Fruit fly (Drosophila melanogaster) whole organism, embryonic: ENCODE results near the gene CG2964.
A peak's percentile ranks its signal among the peaks of the same experiment; 100 is the strongest.

Source experiments
- Ada2b ChIP-seq: fragments of 200-800 bp; sonication (Bioruptor generic); IDR thresholded peaks from 2 replicates; pipeline ENCODE4 v1.3.6; 2022; ENCODE audit warnings: missing biosample characterization, missing genetic modification characterization
- Bdp1 ChIP-seq: fragments of 200-800 bp; sonication (Bioruptor generic); optimal IDR thresholded peaks from 3 replicates; lab custom pipeline; 2016; ENCODE audit warnings: missing biosample characterization, missing genetic modification characterization
- BtbVII ChIP-seq: fragments of 200-800 bp; sonication (Bioruptor generic); optimal IDR thresholded peaks from 3 replicates; lab custom pipeline; 2017; ENCODE audit warnings: missing biosample characterization, mild to moderate bottlenecking, missing genetic modification characterization
- C15 ChIP-seq: fragments of 200-800 bp; sonication (Bioruptor generic); IDR thresholded peaks from 3 replicates; pipeline ENCODE4 v1.3.6; 2022; ENCODE audit warnings: missing biosample characterization, missing genetic modification characterization
- CG1024 ChIP-seq: fragments of 200-800 bp; sonication (Bioruptor generic); IDR thresholded peaks from 2 replicates; pipeline ENCODE4 v1.3.6; 2022; ENCODE audit warnings: missing biosample characterization, missing genetic modification characterization
- CG10274 ChIP-seq: fragments of 200-800 bp; sonication (Bioruptor generic); optimal IDR thresholded peaks from 3 replicates; lab custom pipeline; 2017; ENCODE audit warnings: missing biosample characterization, mild to moderate bottlenecking, missing genetic modification characterization
- CG11085 ChIP-seq: fragments of 200-800 bp; sonication (Bioruptor generic); IDR thresholded peaks from 2 replicates; pipeline ENCODE4 v1.3.6; 2022; ENCODE audit warnings: missing biosample characterization, missing genetic modification characterization
- CG11398 ChIP-seq: fragments of 200-800 bp; sonication (Bioruptor generic); optimal IDR thresholded peaks from 2 replicates; lab custom pipeline; 2016; ENCODE audit warnings: missing biosample characterization, missing genetic modification characterization
- CG11504 ChIP-seq: fragments of 200-800 bp; sonication (Bioruptor generic); optimal IDR thresholded peaks from 3 replicates; lab custom pipeline; 2019; ENCODE audit warnings: missing biosample characterization, mild to moderate bottlenecking, missing genetic modification characterization, moderate library complexity
- CG11695 ChIP-seq: fragments of 200-800 bp; sonication (Bioruptor generic); IDR thresholded peaks from 3 replicates; pipeline ENCODE4 v1.3.6; 2022; ENCODE audit warnings: missing biosample characterization, missing genetic modification characterization
- CG12299 ChIP-seq: fragments of 200-800 bp; sonication (Bioruptor generic); optimal IDR thresholded peaks from 2 replicates; lab custom pipeline; 2018; ENCODE audit warnings: missing biosample characterization, mild to moderate bottlenecking, missing genetic modification characterization
- CG13424 ChIP-seq: fragments of 200-800 bp; sonication (Bioruptor generic); optimal IDR thresholded peaks from 2 replicates; lab custom pipeline; 2019; ENCODE audit warnings: missing biosample characterization, mild to moderate bottlenecking, missing genetic modification characterization, moderate library complexity
- CG18476 ChIP-seq: fragments of 200-800 bp; sonication (Bioruptor generic); optimal IDR thresholded peaks from 2 replicates; lab custom pipeline; 2016; ENCODE audit warnings: missing biosample characterization, mild to moderate bottlenecking, missing genetic modification characterization
- CG2889 ChIP-seq: fragments of 200-800 bp; sonication (Bioruptor generic); IDR thresholded peaks from 3 replicates; pipeline ENCODE4 v1.3.6; 2022; ENCODE audit warnings: missing biosample characterization, missing genetic modification characterization
- CG31224 ChIP-seq: fragments of 200-800 bp; sonication (Bioruptor generic); IDR thresholded peaks from 2 replicates; pipeline ENCODE4 v1.3.6; 2022; ENCODE audit warnings: missing biosample characterization, missing genetic modification characterization
- CG3726 ChIP-seq: fragments of 200-800 bp; sonication (Bioruptor generic); IDR thresholded peaks from 3 replicates; pipeline ENCODE4, ENCODE4 v1.3.6; 2022; ENCODE audit warnings: missing biosample characterization, missing genetic modification characterization
- CG4854 ChIP-seq: fragments of 200-800 bp; sonication (Bioruptor generic); optimal IDR thresholded peaks from 2 replicates; lab custom pipeline; 2016; ENCODE audit warnings: missing biosample characterization, missing genetic modification characterization, inconsistent platforms
- CG5245 ChIP-seq: fragments of 200-800 bp; sonication (Bioruptor generic); optimal IDR thresholded peaks from 3 replicates; lab custom pipeline; 2016; ENCODE audit warnings: missing biosample characterization, missing genetic modification characterization
- CG7357 ChIP-seq: fragments of 200-800 bp; sonication (Bioruptor generic); IDR thresholded peaks from 3 replicates; pipeline ENCODE4 v1.3.6; 2022; ENCODE audit warnings: missing biosample characterization, missing genetic modification characterization
- CG7839 ChIP-seq: fragments of 200-800 bp; sonication (Bioruptor generic); optimal IDR thresholded peaks from 3 replicates; lab custom pipeline; 2018; ENCODE audit warnings: missing biosample characterization, mild to moderate bottlenecking, missing genetic modification characterization, moderate library complexity
- CG8359 ChIP-seq: fragments of 200-800 bp; sonication (Bioruptor generic); optimal IDR thresholded peaks from 2 replicates; lab custom pipeline; 2017; ENCODE audit warnings: missing biosample characterization, mild to moderate bottlenecking, missing genetic modification characterization, borderline replicate concordance
- CG9215 ChIP-seq: fragments of 200-800 bp; sonication (Bioruptor generic); IDR thresholded peaks from 2 replicates; pipeline ENCODE4 v1.3.6; 2022; ENCODE audit warnings: missing biosample characterization, missing genetic modification characterization
- CG9817 ChIP-seq: fragments of 200-800 bp; sonication (Bioruptor generic); optimal IDR thresholded peaks from 2 replicates; lab custom pipeline; 2018; ENCODE audit warnings: missing biosample characterization, mild to moderate bottlenecking, missing genetic modification characterization, moderate library complexity
- CoRest ChIP-seq: fragments of 200-800 bp; sonication (Bioruptor generic); optimal IDR thresholded peaks from 3 replicates; lab custom pipeline; 2018; ENCODE audit warnings: missing biosample characterization, mild to moderate bottlenecking, missing genetic modification characterization, moderate library complexity
- Dbx ChIP-seq: fragments of 200-800 bp; sonication (Bioruptor generic); IDR thresholded peaks from 3 replicates; pipeline ENCODE4 v1.3.6; 2022; ENCODE audit warnings: missing biosample characterization, missing genetic modification characterization
- HLH3B ChIP-seq: fragments of 200-800 bp; sonication (Bioruptor generic); IDR thresholded peaks from 2 replicates; pipeline ENCODE4 v1.3.6; 2022; ENCODE audit warnings: missing biosample characterization, missing genetic modification characterization
- Hey ChIP-seq: fragments of 200-800 bp; sonication (Bioruptor generic); optimal IDR thresholded peaks from 3 replicates; lab custom pipeline; 2018; ENCODE audit warnings: missing biosample characterization, mild to moderate bottlenecking, missing genetic modification characterization
- Hmx ChIP-seq: fragments of 200-800 bp; sonication (Bioruptor generic); optimal IDR thresholded peaks from 2 replicates; lab custom pipeline; 2016; ENCODE audit warnings: missing biosample characterization, missing genetic modification characterization
- Hsf ChIP-seq: fragments of 200-800 bp; sonication (Bioruptor generic); optimal IDR thresholded peaks from 3 replicates; lab custom pipeline; 2016; ENCODE audit warnings: missing biosample characterization, missing genetic modification characterization
- Mad ChIP-seq: fragments of 200-800 bp; sonication (Bioruptor generic); optimal IDR thresholded peaks from 2 replicates; lab custom pipeline; 2016; ENCODE audit warnings: missing biosample characterization, missing genetic modification characterization
- Nf-YA ChIP-seq: fragments of 200-800 bp; sonication (Bioruptor generic); IDR thresholded peaks from 2 replicates; pipeline ENCODE4 v1.3.6; 2022; ENCODE audit warnings: missing biosample characterization, missing genetic modification characterization
- NfI ChIP-seq: fragments of 200-800 bp; sonication (Bioruptor generic); optimal IDR thresholded peaks from 3 replicates; lab custom pipeline; 2018; ENCODE audit warnings: missing biosample characterization, mild to moderate bottlenecking, missing genetic modification characterization, moderate library complexity
- Pdp1 ChIP-seq, 2 experiments: fragments of 200-800 bp; sonication (Bioruptor generic); optimal IDR thresholded peaks; 3 replicates each; lab custom pipeline; 2016; ENCODE audit warnings: missing biosample characterization in 2 of 2, missing genetic modification characterization in 2 of 2, mild to moderate bottlenecking in 1 of 2, moderate library complexity in 1 of 2
- abd-A ChIP-seq: fragments of 200-800 bp; sonication (Bioruptor generic); optimal IDR thresholded peaks from 3 replicates; lab custom pipeline; 2019; ENCODE audit warnings: missing biosample characterization, mild to moderate bottlenecking, missing genetic modification characterization, moderate library complexity
- bigmax ChIP-seq: fragments of 200-800 bp; sonication (Bioruptor generic); optimal IDR thresholded peaks from 2 replicates; lab custom pipeline; 2018; ENCODE audit warnings: missing biosample characterization, mild to moderate bottlenecking, missing genetic modification characterization
- cad ChIP-seq: fragments of >200 bp; optimal IDR thresholded peaks from 2 replicates; lab custom pipeline; 2017; ENCODE audit warnings: missing biosample characterization, missing genetic modification characterization
- caup ChIP-seq: fragments of 200-800 bp; sonication (Bioruptor generic); optimal IDR thresholded peaks from 3 replicates; lab custom pipeline; 2017; ENCODE audit warnings: missing biosample characterization, mild to moderate bottlenecking, missing genetic modification characterization, moderate library complexity; ENCODE audit not compliant: severe bottlenecking
- cwo ChIP-seq: fragments of 200-800 bp; sonication (Bioruptor generic); optimal IDR thresholded peaks from 3 replicates; lab custom pipeline; 2017; ENCODE audit warnings: missing biosample characterization, missing genetic modification characterization, mild to moderate bottlenecking, moderate library complexity, missing genetic modification reagents
- da ChIP-seq: fragments of 200-800 bp; sonication (Bioruptor generic); optimal IDR thresholded peaks from 2 replicates; lab custom pipeline; 2016; ENCODE audit warnings: missing biosample characterization, missing genetic modification characterization
- disco-r ChIP-seq: fragments of 200-800 bp; sonication (Bioruptor generic); optimal IDR thresholded peaks from 2 replicates; lab custom pipeline; 2016; ENCODE audit warnings: missing biosample characterization, missing genetic modification characterization
- dmrt11E ChIP-seq: fragments of 200-800 bp; sonication (Bioruptor generic); optimal IDR thresholded peaks from 3 replicates; lab custom pipeline; 2018; ENCODE audit warnings: missing biosample characterization, mild to moderate bottlenecking, missing genetic modification characterization, moderate library complexity
- fru ChIP-seq: fragments of >200 bp; optimal IDR thresholded peaks from 2 replicates; lab custom pipeline; 2017
- grau ChIP-seq: fragments of 200-800 bp; optimal IDR thresholded peaks from 3 replicates; lab custom pipeline; 2019; ENCODE audit warnings: missing biosample characterization, mild to moderate bottlenecking, missing genetic modification characterization, moderate library complexity
- onecut ChIP-seq: fragments of 200-800 bp; sonication (Bioruptor generic); IDR thresholded peaks from 2 replicates; pipeline ENCODE4 v1.3.6; 2022; ENCODE audit warnings: missing biosample characterization, missing genetic modification characterization
- pfk ChIP-seq: fragments of 200-800 bp; sonication (Bioruptor generic); optimal IDR thresholded peaks from 2 replicates; lab custom pipeline; 2018; ENCODE audit warnings: missing biosample characterization, mild to moderate bottlenecking, missing genetic modification characterization, moderate library complexity
- pros ChIP-seq: fragments of 200-800 bp; sonication (Bioruptor generic); optimal IDR thresholded peaks from 3 replicates; lab custom pipeline; 2019; ENCODE audit warnings: missing biosample characterization, mild to moderate bottlenecking, missing genetic modification characterization, moderate library complexity
- shn ChIP-seq: fragments of 200-800 bp; sonication (Bioruptor generic); optimal IDR thresholded peaks from 3 replicates; lab custom pipeline; 2016; ENCODE audit warnings: missing biosample characterization, missing genetic modification characterization
- sna ChIP-seq: fragments of 200-800 bp; sonication (Bioruptor generic); IDR thresholded peaks from 2 replicates; pipeline ENCODE4 v1.3.6; 2022; ENCODE audit warnings: missing biosample characterization, missing genetic modification characterization; ENCODE audit not compliant: partially characterized antibody
- sob ChIP-seq: fragments of 200-800 bp; sonication (Bioruptor generic); IDR thresholded peaks from 2 replicates; pipeline ENCODE4 v1.3.6; 2022; ENCODE audit warnings: missing biosample characterization, missing genetic modification characterization
- trem ChIP-seq: fragments of 200-800 bp; optimal IDR thresholded peaks from 3 replicates; lab custom pipeline; 2019; ENCODE audit warnings: missing biosample characterization, mild to moderate bottlenecking, missing genetic modification characterization, moderate library complexity
- ttk ChIP-seq: fragments of 200-800 bp; sonication (Bioruptor generic); IDR thresholded peaks from 2 replicates; pipeline ENCODE4 v2.1.2; 2022; ENCODE audit warnings: missing biosample characterization, missing genetic modification characterization

CG2964 gene

DNA sequence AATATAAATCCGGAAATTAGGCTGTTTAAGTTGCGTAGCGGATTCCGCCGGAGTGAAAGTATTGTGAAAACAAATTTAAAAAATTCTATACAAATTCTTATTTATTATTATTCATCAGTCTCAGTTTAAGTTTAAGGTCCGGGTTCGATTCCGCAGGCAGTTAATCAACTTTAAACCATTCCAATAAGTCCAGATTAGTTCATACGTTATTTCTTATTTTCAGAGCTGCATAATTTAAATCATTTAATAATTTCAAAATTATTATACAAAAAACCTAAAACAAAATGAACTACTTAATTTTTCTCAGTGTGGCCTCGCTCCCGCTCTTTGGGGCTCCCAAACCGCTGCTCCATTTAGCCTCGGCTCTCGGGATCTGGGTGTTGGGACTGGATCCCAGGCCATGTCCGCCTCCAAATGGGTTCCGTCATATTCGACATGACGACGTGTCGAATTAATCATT, 18.1 kb downstream of the CG2964 start (continued):
- TF ChIP-seq sna: no peak
- peak; percentile 74 for TF ChIP-seq HLH3B (GFP tag; lab: Robert Waterston, UW)
- TF ChIP-seq grau (tag; lab: Kevin White, UChicago): peak; percentile 91
- TF ChIP-seq pfk (GFP tag; lab: Kevin White, UChicago): no peak
- peak; percentile 41; the same call in 1 of the 2 replicates for TF ChIP-seq CG11085
- peak; percentile 88 for TF ChIP-seq CG11695 (GFP tag; lab: Robert Waterston, UW)
- TF ChIP-seq CG1024 (GFP tag; lab: Robert Waterston, UW): no peak
- no peak for TF ChIP-seq da
- peak; percentile 6 for TF ChIP-seq pros (GFP tag; lab: Kevin White, UChicago)
- peak; percentile 78 for TF ChIP-seq CG9215 (GFP tag; lab: Robert Waterston, UW)
- TF ChIP-seq CoRest (tag; lab: Kevin White, UChicago): peak; percentile 96
- TF ChIP-seq cad (GFP tag; lab: Kevin White, UChicago): no peak
- TF ChIP-seq BtbVII (GFP tag; lab: Kevin White, UChicago): peak; percentile 88
- TF ChIP-seq trem: peak; percentile 85
- TF ChIP-seq CG8359 (GFP tag; lab: Kevin White, UChicago): peak; percentile 83
- TF ChIP-seq sob (GFP tag; lab: Robert Waterston, UW): peak; percentile 75; the same call in 1 of the 2 replicates
- TF ChIP-seq disco-r (GFP tag; lab: Kevin White, UChicago): peak; percentile 40
- peak; percentile 47 for TF ChIP-seq Nf-YA (GFP tag; lab: Robert Waterston, UW)
- peak; percentile 88 for TF ChIP-seq caup (GFP tag; lab: Kevin White, UChicago)
- TF ChIP-seq bigmax (GFP tag; lab: Kevin White, UChicago): no peak
- peak; percentile 61 for TF ChIP-seq CG31224 (GFP tag; lab: Robert Waterston, UW)
- no peak for TF ChIP-seq shn (GFP tag; lab: Kevin White, UChicago)
- TF ChIP-seq ttk: peak; percentile 57; the same call in 1 of the 2 replicates
- no peak for TF ChIP-seq abd-A
- TF ChIP-seq CG4854 (GFP tag; lab: Kevin White, UChicago): peak; percentile 76
- TF ChIP-seq Pdp1 (GFP tag; optimal IDR thresholded peaks at IDR 0.05; lab: Kevin White, UChicago): peak; percentile 65 to 74
- peak; percentile 61 for TF ChIP-seq CG12299 (tag; lab: Kevin White, UChicago)
- TF ChIP-seq CG10274 (GFP tag; lab: Kevin White, UChicago): peak; percentile 62
- no peak for TF ChIP-seq fru (lab: Kevin White, UChicago)
- peak; percentile 38 for TF ChIP-seq Bdp1 (GFP tag; lab: Kevin White, UChicago)
- peak; percentile 64 for TF ChIP-seq Ada2b (GFP tag; lab: Robert Waterston, UW)
- TF ChIP-seq Dbx (GFP tag; lab: Robert Waterston, UW): no peak; the same call in none of the 3 replicates
- TF ChIP-seq CG11504 (tag; lab: Kevin White, UChicago): peak; percentile 93
- TF ChIP-seq CG7839 (tag; lab: Kevin White, UChicago): peak; percentile 94
- peak; percentile 94 for TF ChIP-seq dmrt11E (tag; lab: Kevin White, UChicago)
- peak; percentile 73 for TF ChIP-seq CG5245
- TF ChIP-seq Hsf (GFP tag; lab: Kevin White, UChicago): peak; percentile 79
- no peak for TF ChIP-seq Hey (tag; lab: Kevin White, UChicago)
- TF ChIP-seq Mad (GFP tag; lab: Kevin White, UChicago): peak; percentile 71
- no peak for TF ChIP-seq CG2889 (GFP tag; lab: Robert Waterston, UW)
- TF ChIP-seq CG13424 (tag; lab: Kevin White, UChicago): peak; percentile 95
- TF ChIP-seq C15 (GFP tag; lab: Robert Waterston, UW): peak; percentile 62; the same call in 1 of the 3 replicates
- peak; percentile 74 for TF ChIP-seq Hmx (GFP tag; lab: Kevin White, UChicago)
- TF ChIP-seq onecut (GFP tag; lab: Robert Waterston, UW): peak; percentile 73
- TF ChIP-seq CG11398: no peak
- TF ChIP-seq CG7357 (GFP tag; lab: Robert Waterston, UW): peak; percentile 81
- peak; percentile 86 for TF ChIP-seq CG18476
- TF ChIP-seq NfI: peak; percentile 82
- TF ChIP-seq CG9817 (tag; lab: Kevin White, UChicago): peak; percentile 75
- no peak for TF ChIP-seq CG3726 (GFP tag; lab: Robert Waterston, UW)
- TF ChIP-seq cwo (GFP tag; lab: Kevin White, UChicago): peak; percentile 77
